Worm (Caenorhabditis elegans) whole organism, L3 larva: Measurements from ENCODE around the gene idhb-1.

Source experiments
- lin-15B ChIP-seq: fragments of 150-350 bp; optimal IDR thresholded peaks from 2 replicates; lab custom pipeline; 2014; ENCODE audit warnings: missing biosample characterization, missing genetic modification characterization
- mdl-1 ChIP-seq: fragments of 150-350 bp; optimal IDR thresholded peaks from 2 replicates; lab custom pipeline; 2014; ENCODE audit warnings: missing biosample characterization, missing genetic modification characterization

DNA sequence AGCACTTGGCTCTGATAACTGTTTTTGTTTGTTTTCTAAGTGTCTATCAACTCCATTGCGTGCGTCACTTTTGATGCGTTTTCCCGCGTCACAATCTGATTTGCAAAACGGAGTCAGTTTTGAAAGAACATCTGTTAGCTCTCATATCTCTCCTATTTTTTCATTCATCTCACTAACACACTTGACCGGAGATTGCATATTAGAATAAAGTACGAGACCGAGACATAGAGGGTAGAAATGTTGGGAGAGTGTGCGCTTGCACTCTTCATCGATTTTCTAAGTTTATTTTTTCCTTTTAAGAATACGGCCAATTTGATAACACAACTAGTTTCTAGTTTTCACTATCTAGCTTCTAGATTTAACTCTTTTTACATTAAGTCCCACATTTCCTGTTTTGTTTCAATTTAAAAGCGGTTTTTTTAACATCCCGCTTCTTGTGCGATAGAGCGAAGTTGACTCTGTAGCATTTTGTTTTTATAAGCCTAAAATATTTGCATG lies 32.5 kb downstream of the idhb-1 start:
- no peak for TF ChIP-seq mdl-1 (tag; lab: Kevin White, UChicago)
- no peak for TF ChIP-seq lin-15B
